Fruit fly (Drosophila melanogaster) S2 (cell line): Measurements from ENCODE around the gene CG34280.

Source experiments
- CG8478 ChIP-seq: fragments of >200 bp; optimal IDR thresholded peaks from 2 replicates; lab custom pipeline; 2018
- CTCF ChIP-seq, 2 experiments: fragments of >200 bp; optimal IDR thresholded peaks; 2 replicates each; lab custom pipeline; 2018

DNA sequence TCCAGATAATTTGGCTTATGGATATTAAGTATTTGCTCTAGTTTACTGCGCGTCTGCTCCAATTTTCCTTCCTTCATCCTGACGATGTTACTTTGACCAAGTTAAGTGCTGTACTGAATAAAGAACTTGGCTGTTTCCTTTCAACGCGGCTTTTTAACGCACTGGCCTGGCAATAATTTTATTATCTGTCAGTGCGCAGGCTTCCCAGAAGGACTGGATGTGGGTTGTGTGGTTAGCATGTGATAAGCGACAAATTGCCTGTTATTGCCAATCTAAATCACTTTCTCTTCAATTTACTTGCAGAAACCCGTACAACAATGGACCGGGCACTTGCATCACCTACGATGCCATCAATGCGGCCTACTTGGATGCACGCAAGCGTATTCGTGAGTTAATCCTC, 37.1 kb upstream of the CG34280 start, which contains the start of gene CG14331:
- TF ChIP-seq CG8478 (no peak), CTCF (optimal IDR thresholded peaks at IDR 0.05; lab: Kevin White, UChicago) (no peak)
